Fruit fly (Drosophila melanogaster) whole organism, embryonic: ENCODE data around the gene Rpn11.

Source experiments
- Ada2b ChIP-seq: fragments of 200-800 bp; sonication (Bioruptor generic); IDR thresholded peaks from 2 replicates; pipeline ENCODE4 v1.3.6; 2022; ENCODE audit warnings: missing biosample characterization, missing genetic modification characterization
- Awh ChIP-seq: fragments of 200-800 bp; sonication (Bioruptor generic); IDR thresholded peaks from 2 replicates; pipeline ENCODE4, ENCODE4 v1.3.6; 2022; ENCODE audit warnings: missing biosample characterization, missing genetic modification characterization
- CG10959 ChIP-seq: fragments of 200-800 bp; sonication (Bioruptor generic); IDR thresholded peaks from 2 replicates; pipeline ENCODE4 v1.3.6; 2022; ENCODE audit warnings: missing biosample characterization, missing genetic modification characterization
- CG11456 ChIP-seq: fragments of 200-800 bp; sonication (Bioruptor generic); IDR thresholded peaks from 3 replicates; pipeline ENCODE4 v1.3.6; 2022; ENCODE audit warnings: missing biosample characterization, missing genetic modification characterization
- CG12071 ChIP-seq: fragments of 200-800 bp; sonication (Bioruptor generic); optimal IDR thresholded peaks from 3 replicates; lab custom pipeline; 2018; ENCODE audit warnings: missing biosample characterization, mild to moderate bottlenecking, missing genetic modification characterization
- CG13123 ChIP-seq: fragments of 200-800 bp; sonication (Bioruptor generic); optimal IDR thresholded peaks from 2 replicates; lab custom pipeline; 2016; ENCODE audit warnings: missing biosample characterization, missing genetic modification characterization
- CG13287 ChIP-seq: fragments of 200-800 bp; sonication (Bioruptor generic); IDR thresholded peaks from 2 replicates; pipeline ENCODE4 v1.3.6; 2022; ENCODE audit warnings: missing biosample characterization, missing genetic modification characterization; ENCODE audit not compliant: partially characterized antibody
- CG14014 ChIP-seq: fragments of 200-800 bp; sonication (Bioruptor generic); IDR thresholded peaks from 2 replicates; pipeline ENCODE4 v1.3.6; 2022; ENCODE audit warnings: missing biosample characterization, missing genetic modification characterization
- CG15073 ChIP-seq: fragments of 200-800 bp; sonication (Bioruptor generic); optimal IDR thresholded peaks from 2 replicates; lab custom pipeline; 2016; ENCODE audit warnings: missing biosample characterization, missing genetic modification characterization
- CG1792 ChIP-seq: fragments of 200-800 bp; sonication (Bioruptor generic); optimal IDR thresholded peaks from 2 replicates; lab custom pipeline; 2016; ENCODE audit warnings: missing biosample characterization, missing genetic modification characterization
- CG1832 ChIP-seq: fragments of 200-800 bp; sonication (Bioruptor generic); optimal IDR thresholded peaks from 2 replicates; lab custom pipeline; 2017; ENCODE audit warnings: missing biosample characterization, mild to moderate bottlenecking, missing genetic modification characterization, inconsistent platforms
- CG2199 ChIP-seq: fragments of 200-800 bp; sonication (Bioruptor generic); IDR thresholded peaks from 3 replicates; pipeline ENCODE4 v1.3.6; 2022; ENCODE audit warnings: missing biosample characterization, missing genetic modification characterization
- CG2889 ChIP-seq: fragments of 200-800 bp; sonication (Bioruptor generic); IDR thresholded peaks from 3 replicates; pipeline ENCODE4 v1.3.6; 2022; ENCODE audit warnings: missing biosample characterization, missing genetic modification characterization
- CG31388 ChIP-seq: fragments of 200-800 bp; sonication (Bioruptor generic); optimal IDR thresholded peaks from 2 replicates; lab custom pipeline; 2016; ENCODE audit warnings: missing biosample characterization, missing genetic modification characterization
- CG3281 ChIP-seq: fragments of 200-800 bp; sonication (Bioruptor generic); optimal IDR thresholded peaks from 3 replicates; lab custom pipeline; 2017; ENCODE audit warnings: missing biosample characterization, mild to moderate bottlenecking, missing genetic modification characterization
- CG33213 ChIP-seq: fragments of 200-800 bp; sonication (Bioruptor generic); optimal IDR thresholded peaks from 3 replicates; lab custom pipeline; 2016; ENCODE audit warnings: missing biosample characterization, missing genetic modification characterization
- CG43689 ChIP-seq: fragments of 200-800 bp; sonication (Bioruptor generic); IDR thresholded peaks from 2 replicates; pipeline ENCODE4 v1.3.6; 2022; ENCODE audit warnings: missing biosample characterization, missing genetic modification characterization
- CG4820 ChIP-seq: fragments of 200-800 bp; sonication (Bioruptor generic); optimal IDR thresholded peaks from 3 replicates; lab custom pipeline; 2016; ENCODE audit warnings: missing biosample characterization, missing genetic modification characterization
- CG7963 ChIP-seq: fragments of 200-800 bp; sonication (Bioruptor generic); IDR thresholded peaks from 3 replicates; pipeline ENCODE4 v1.3.6; 2022; ENCODE audit warnings: missing biosample characterization, missing genetic modification characterization; ENCODE audit not compliant: partially characterized antibody
- CG8359 ChIP-seq: fragments of 200-800 bp; sonication (Bioruptor generic); optimal IDR thresholded peaks from 2 replicates; lab custom pipeline; 2017; ENCODE audit warnings: missing biosample characterization, mild to moderate bottlenecking, missing genetic modification characterization, borderline replicate concordance
- CG9215 ChIP-seq: fragments of 200-800 bp; sonication (Bioruptor generic); IDR thresholded peaks from 2 replicates; pipeline ENCODE4 v1.3.6; 2022; ENCODE audit warnings: missing biosample characterization, missing genetic modification characterization
- CG9797 ChIP-seq: fragments of 200-800 bp; sonication (Bioruptor generic); optimal IDR thresholded peaks from 3 replicates; lab custom pipeline; 2018; ENCODE audit warnings: missing biosample characterization, mild to moderate bottlenecking, missing genetic modification characterization
- Chrac-16 ChIP-seq: fragments of 200-800 bp; sonication (Bioruptor generic); optimal IDR thresholded peaks from 3 replicates; lab custom pipeline; 2016; ENCODE audit warnings: missing biosample characterization, missing genetic modification characterization
- CoRest ChIP-seq: fragments of 200-800 bp; sonication (Bioruptor generic); optimal IDR thresholded peaks from 3 replicates; lab custom pipeline; 2018; ENCODE audit warnings: missing biosample characterization, mild to moderate bottlenecking, missing genetic modification characterization, moderate library complexity
- Elba2 ChIP-seq: fragments of 200-800 bp; sonication (Bioruptor generic); optimal IDR thresholded peaks from 3 replicates; lab custom pipeline; 2016; ENCODE audit warnings: missing biosample characterization, missing genetic modification characterization
- Gsc ChIP-seq: fragments of 200-800 bp; sonication (Bioruptor generic); IDR thresholded peaks from 2 replicates; pipeline ENCODE4 v1.3.6; 2022; ENCODE audit warnings: missing biosample characterization, missing genetic modification characterization
- Hand ChIP-seq: fragments of 200-800 bp; sonication (Bioruptor generic); optimal IDR thresholded peaks from 2 replicates; lab custom pipeline; 2017; ENCODE audit warnings: mild to moderate bottlenecking, missing biosample characterization, missing genetic modification reagents, missing genetic modification characterization
- Hey ChIP-seq: fragments of 200-800 bp; sonication (Bioruptor generic); optimal IDR thresholded peaks from 3 replicates; lab custom pipeline; 2018; ENCODE audit warnings: missing biosample characterization, mild to moderate bottlenecking, missing genetic modification characterization
- HmgZ ChIP-seq: fragments of 200-800 bp; sonication (Bioruptor generic); optimal IDR thresholded peaks from 2 replicates; lab custom pipeline; 2018; ENCODE audit warnings: missing biosample characterization, mild to moderate bottlenecking, missing genetic modification characterization
- Hr39 ChIP-seq: fragments of >200 bp; optimal IDR thresholded peaks from 2 replicates; lab custom pipeline; 2017
- Max ChIP-seq: fragments of 200-800 bp; sonication (Bioruptor generic); optimal IDR thresholded peaks from 2 replicates; lab custom pipeline; 2016; ENCODE audit warnings: missing biosample characterization, mild to moderate bottlenecking, missing genetic modification characterization
- Scr ChIP-seq: fragments of 200-800 bp; sonication (Bioruptor generic); IDR thresholded peaks from 2 replicates; pipeline ENCODE4 v1.3.6; 2022; ENCODE audit warnings: missing biosample characterization, missing genetic modification characterization; ENCODE audit not compliant: partially characterized antibody
- Tbp ChIP-seq: fragments of >200 bp; optimal IDR thresholded peaks from 2 replicates; lab custom pipeline; 2018; ENCODE audit warnings: missing biosample characterization, missing genetic modification characterization
- Usf ChIP-seq: fragments of 200-800 bp; sonication (Bioruptor generic); optimal IDR thresholded peaks from 2 replicates; lab custom pipeline; 2017; ENCODE audit warnings: missing genotype, missing biosample characterization, missing genetic modification characterization
- cas ChIP-seq: fragments of 200-800 bp; sonication (Bioruptor generic); IDR thresholded peaks from 2 replicates; pipeline ENCODE4 v1.3.6; 2022; ENCODE audit warnings: missing biosample characterization, missing genetic modification characterization
- cg ChIP-seq: fragments of 200-800 bp; sonication (Bioruptor generic); optimal IDR thresholded peaks from 3 replicates; lab custom pipeline; 2019; ENCODE audit warnings: missing biosample characterization, mild to moderate bottlenecking, missing genetic modification characterization, moderate library complexity
- ewg ChIP-seq: fragments of 200-800 bp; sonication (Bioruptor generic); optimal IDR thresholded peaks from 3 replicates; lab custom pipeline; 2017; ENCODE audit warnings: mild to moderate bottlenecking, missing biosample characterization, missing genetic modification reagents, missing genetic modification characterization
- fu2 ChIP-seq: fragments of 200-800 bp; sonication (Bioruptor generic); optimal IDR thresholded peaks from 2 replicates; lab custom pipeline; 2016; ENCODE audit warnings: missing biosample characterization, missing genetic modification characterization
- gce ChIP-seq: fragments of 200-800 bp; sonication (Bioruptor generic); IDR thresholded peaks from 3 replicates; pipeline ENCODE4 v1.3.6; 2022; ENCODE audit warnings: missing biosample characterization, missing genetic modification characterization
- h ChIP-seq: fragments of >200 bp; optimal IDR thresholded peaks from 2 replicates; lab custom pipeline; 2017
- jing ChIP-seq: fragments of 200-800 bp; sonication (Bioruptor generic); optimal IDR thresholded peaks from 2 replicates; lab custom pipeline; 2018; ENCODE audit warnings: missing biosample characterization, mild to moderate bottlenecking, missing genetic modification characterization
- ken ChIP-seq: fragments of 200-800 bp; sonication (Bioruptor generic); IDR thresholded peaks from 3 replicates; pipeline ENCODE4 v1.3.6; 2022; ENCODE audit warnings: missing biosample characterization, missing genetic modification characterization
- lbe ChIP-seq: fragments of 200-800 bp; sonication (Bioruptor generic); optimal IDR thresholded peaks from 2 replicates; lab custom pipeline; 2016; ENCODE audit warnings: missing biosample characterization, mild to moderate bottlenecking, missing genetic modification characterization
- lola ChIP-seq, 3 experiments: fragments of >200 bp in 2 of 3; fragments of 200-800 bp in 1 of 3; sonication (Bioruptor generic) in 1 of 3; optimal IDR thresholded peaks; 2 replicates each; lab custom pipeline; 2017 to 2019; ENCODE audit warnings: missing biosample characterization in 3 of 3, missing genetic modification characterization in 3 of 3, mild to moderate bottlenecking in 1 of 3, moderate library complexity in 1 of 3
- lov ChIP-seq, 2 experiments: fragments of 200-800 bp in 1 of 2; fragments of >200 bp in 1 of 2; sonication (Bioruptor generic) in 1 of 2; IDR thresholded peaks in 1 of 2; optimal IDR thresholded peaks in 1 of 2; 2 replicates in 1 of 2; 3 replicates in 1 of 2; pipeline versions ENCODE4 v1.3.6 to Lab custom; 2017 to 2022; ENCODE audit warnings: missing biosample characterization in 1 of 2, missing genetic modification characterization in 1 of 2
- oc ChIP-seq: fragments of 200-800 bp; sonication (Bioruptor generic); optimal IDR thresholded peaks from 2 replicates; lab custom pipeline; 2018; ENCODE audit warnings: missing biosample characterization, mild to moderate bottlenecking, missing genetic modification characterization, moderate library complexity
- pros ChIP-seq: fragments of 200-800 bp; sonication (Bioruptor generic); optimal IDR thresholded peaks from 3 replicates; lab custom pipeline; 2019; ENCODE audit warnings: missing biosample characterization, mild to moderate bottlenecking, missing genetic modification characterization, moderate library complexity
- rib ChIP-seq: fragments of 200-800 bp; sonication (Bioruptor generic); IDR thresholded peaks from 2 replicates; pipeline ENCODE4 v1.3.6; 2022; ENCODE audit warnings: missing biosample characterization, missing genetic modification characterization
- tio ChIP-seq: fragments of 200-800 bp; sonication (Bioruptor generic); optimal IDR thresholded peaks from 2 replicates; lab custom pipeline; 2017; ENCODE audit warnings: missing biosample characterization, missing genetic modification characterization, inconsistent platforms
- vfl ChIP-seq: fragments of 200-800 bp; sonication (Bioruptor generic); optimal IDR thresholded peaks from 2 replicates; lab custom pipeline; 2016; ENCODE audit warnings: missing biosample characterization, missing genetic modification characterization
- yki ChIP-seq: fragments of >200 bp; optimal IDR thresholded peaks from 3 replicates; lab custom pipeline; 2018

The Rpn11 gene

DNA sequence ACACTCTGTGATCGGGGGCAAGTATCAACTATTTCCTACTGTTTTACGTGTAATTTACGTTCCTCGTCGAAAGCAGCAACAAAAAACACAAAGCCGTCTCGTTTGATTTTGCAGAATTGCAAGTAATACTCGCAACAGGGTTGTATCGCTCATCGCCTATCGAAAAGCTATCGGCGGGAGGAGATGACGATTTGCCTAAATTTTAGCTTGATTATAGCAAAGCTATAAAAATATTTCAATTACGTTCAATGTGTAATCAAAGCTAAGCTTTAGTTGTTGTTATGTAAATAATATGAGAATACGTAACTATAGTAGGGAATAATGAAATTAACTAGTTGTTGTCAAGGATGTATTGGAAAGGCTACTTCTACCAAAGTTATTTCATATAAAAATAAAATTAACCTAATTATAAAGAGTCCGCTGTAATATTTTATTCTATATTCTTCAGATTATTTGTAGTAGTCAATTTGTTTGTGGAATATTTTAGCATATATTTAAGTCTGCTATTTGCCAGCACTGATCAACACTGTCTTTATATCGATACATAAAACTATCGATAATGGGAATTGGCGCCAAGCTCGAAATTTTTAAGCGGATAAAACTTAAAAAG, at the start of gene Rpn11 (continued):
- peak; percentile 63 for TF ChIP-seq CG13287 (GFP tag; lab: Robert Waterston, UW)
- no peak for TF ChIP-seq cg (GFP tag; lab: Kevin White, UChicago)
- no peak for TF ChIP-seq Awh
- TF ChIP-seq Hey (tag; lab: Kevin White, UChicago), result no peak
- 0 out of 3 replicates have a peak, but pooled peaks have one; percentile 11 for TF ChIP-seq ken (GFP tag; lab: Robert Waterston, UW)
- no peak for TF ChIP-seq cas (GFP tag; lab: Robert Waterston, UW)
- TF ChIP-seq gce (GFP tag; lab: Robert Waterston, UW), result no peak
- TF ChIP-seq Tbp, result no peak
- peak; percentile 84 for TF ChIP-seq CoRest
- TF ChIP-seq Scr, result peak; percentile 66
- TF ChIP-seq CG1832 (GFP tag; lab: Kevin White, UChicago), result no peak
- TF ChIP-seq CG14014 (GFP tag; lab: Robert Waterston, UW), result no peak
- no peak for TF ChIP-seq CG9797 (GFP tag; lab: Kevin White, UChicago)
- TF ChIP-seq lov (optimal IDR thresholded peaks at IDR 0.05; lab: Kevin White, UChicago), result no peak
- TF ChIP-seq lov (GFP tag; IDR thresholded peaks at IDR 0.05; lab: Robert Waterston, UW), result no peak
- TF ChIP-seq Max (GFP tag; lab: Kevin White, UChicago), result peak; percentile 46
- peak; percentile 40; the same call in 1 of the 2 replicates for TF ChIP-seq CG9215 (GFP tag; lab: Robert Waterston, UW)
- no peak for TF ChIP-seq vfl
- TF ChIP-seq lbe (GFP tag; lab: Kevin White, UChicago), result no peak
- TF ChIP-seq Hr39, result no peak
- no peak for TF ChIP-seq CG15073 (GFP tag; lab: Kevin White, UChicago)
- TF ChIP-seq CG7963 (GFP tag; lab: Robert Waterston, UW), result no peak
- no peak for TF ChIP-seq CG2889 (GFP tag; lab: Robert Waterston, UW)
- TF ChIP-seq ewg (GFP tag; lab: Kevin White, UChicago), result peak; percentile 18
- no peak for TF ChIP-seq oc
- TF ChIP-seq jing (GFP tag; lab: Kevin White, UChicago), result no peak
- peak; percentile 8 for TF ChIP-seq CG8359 (GFP tag; lab: Kevin White, UChicago)
- TF ChIP-seq lola (GFP tag; optimal IDR thresholded peaks at IDR 0.05; lab: Kevin White, UChicago), result peak in 1 of 3 experiments; percentile 80
- TF ChIP-seq Elba2 (GFP tag; lab: Kevin White, UChicago), result peak; percentile 4
- TF ChIP-seq CG11456, result no peak; the same call in 2 of the 3 replicates
- peak; percentile 41; the same call in 1 of the 2 replicates for TF ChIP-seq Ada2b (GFP tag; lab: Robert Waterston, UW)
- no peak for TF ChIP-seq CG12071
- TF ChIP-seq Usf (GFP tag; lab: Kevin White, UChicago), result peak; percentile 7
- TF ChIP-seq CG33213 (GFP tag; lab: Kevin White, UChicago), result no peak
- no peak for TF ChIP-seq CG13123
- TF ChIP-seq Hand (GFP tag; lab: Kevin White, UChicago), result peak; percentile 33
- no peak for TF ChIP-seq Gsc (GFP tag; lab: Robert Waterston, UW)
- TF ChIP-seq pros (GFP tag; lab: Kevin White, UChicago), result no peak
- no peak for TF ChIP-seq CG2199 (GFP tag; lab: Robert Waterston, UW)
- TF ChIP-seq yki (lab: Kevin White, UChicago), result no peak
- TF ChIP-seq rib (GFP tag; lab: Robert Waterston, UW), result no peak
- TF ChIP-seq CG10959 (GFP tag; lab: Robert Waterston, UW), result no peak
- peak; percentile 52 for TF ChIP-seq CG4820
- no peak for TF ChIP-seq CG43689 (GFP tag; lab: Robert Waterston, UW)
- TF ChIP-seq CG1792 (GFP tag; lab: Kevin White, UChicago), result no peak
- peak; percentile 16 for TF ChIP-seq fu2
- TF ChIP-seq h (lab: Kevin White, UChicago), result no peak
- peak; percentile 40 for TF ChIP-seq HmgZ
- no peak for TF ChIP-seq CG31388 (GFP tag; lab: Kevin White, UChicago)
- peak; percentile 45 for TF ChIP-seq tio
- TF ChIP-seq Chrac-16 (GFP tag; lab: Kevin White, UChicago), result peak; percentile 51
- TF ChIP-seq CG3281 (GFP tag; lab: Kevin White, UChicago), result peak; percentile 54
